Worm (Caenorhabditis elegans) whole organism, L4 larva: ENCODE results near the gene sru-2.

Experiments used
- F37D6.2 ChIP-seq: sonication (generic microtip); optimal IDR thresholded peaks from 2 replicates; lab custom pipeline; 2016; ENCODE audit warnings: mild to moderate bottlenecking, missing genetic modification characterization, missing compliant biosample characterization
- F44E2.7 ChIP-seq: fragments of 200-800 bp; sonication (Bioruptor generic); IDR thresholded peaks from 2 replicates; pipeline ENCODE4 v2.1.2; 2022; ENCODE audit warnings: missing genetic modification characterization, missing compliant biosample characterization
- R02D3.7 ChIP-seq: fragments of 150-350 bp; sonication (generic microtip); optimal IDR thresholded peaks from 3 replicates; lab custom pipeline; 2014; ENCODE audit warnings: missing biosample characterization, missing genetic modification characterization
- T26A8.4 ChIP-seq: fragments of 200-800 bp; sonication (Bioruptor generic); IDR thresholded peaks from 2 replicates; pipeline ENCODE4 v1.3.6; 2022; ENCODE audit warnings: missing genetic modification characterization, missing compliant biosample characterization
- Y105C5A.15 ChIP-seq: fragments of 200-800 bp; sonication (Bioruptor generic); IDR thresholded peaks from 2 replicates; pipeline ENCODE4 v1.3.6; 2022; ENCODE audit warnings: missing genetic modification characterization, missing compliant biosample characterization
- Y48G9A.11 ChIP-seq: fragments of 200-800 bp; sonication (Bioruptor generic); IDR thresholded peaks from 2 replicates; pipeline ENCODE4 v1.3.6; 2022; ENCODE audit warnings: missing genetic modification reagents, missing genetic modification characterization, missing compliant biosample characterization
- Y75B8A.6 ChIP-seq: fragments of 200-800 bp; sonication (Bioruptor generic); IDR thresholded peaks from 2 replicates; pipeline ENCODE4 v1.3.6; 2022; ENCODE audit warnings: missing genetic modification reagents, missing genetic modification characterization, missing compliant biosample characterization
- ZK546.5 ChIP-seq, 2 experiments: sonication (generic microtip); optimal IDR thresholded peaks; 2 replicates each; lab custom pipeline; 2017; ENCODE audit warnings: missing biosample characterization in 2 of 2, missing genetic modification characterization in 2 of 2
- aha-1 ChIP-seq: fragments of 150-350 bp; peaks from one replicate; lab custom pipeline; 2014; ENCODE audit warnings: missing biosample characterization, missing genetic modification characterization
- ama-1 ChIP-seq: fragments of 150-350 bp; optimal IDR thresholded peaks from 2 replicates; lab custom pipeline; 2014; ENCODE audit warnings: inconsistent platforms, mixed read lengths
- attf-4 ChIP-seq: sonication (generic microtip); optimal IDR thresholded peaks from 3 replicates; lab custom pipeline; 2017; ENCODE audit warnings: missing biosample characterization, missing genetic modification characterization
- ceh-44 ChIP-seq: fragments of 200-800 bp; sonication (Bioruptor generic); IDR thresholded peaks from 2 replicates; pipeline ENCODE4 v1.3.6; 2022; ENCODE audit warnings: missing genetic modification reagents, missing genetic modification characterization, missing compliant biosample characterization
- ceh-62 ChIP-seq: sonication (generic microtip); optimal IDR thresholded peaks from 2 replicates; lab custom pipeline; 2017; ENCODE audit warnings: missing biosample characterization, missing genetic modification characterization
- ceh-82 ChIP-seq: sonication (generic microtip); optimal IDR thresholded peaks from 2 replicates; lab custom pipeline; 2017; ENCODE audit warnings: missing biosample characterization, missing genetic modification characterization
- ces-1 ChIP-seq: fragments of 150-350 bp; sonication (generic microtip); optimal IDR thresholded peaks from 4 replicates; lab custom pipeline; 2014; ENCODE audit warnings: missing biosample characterization, missing genetic modification reagents, missing genetic modification characterization
- daf-19 ChIP-seq: fragments of 200-800 bp; sonication (Bioruptor generic); conservative IDR thresholded peaks from 2 replicates; pipeline ENCODE4 v1.3.6; 2022; ENCODE audit warnings: missing genetic modification characterization, missing compliant biosample characterization
- dmd-9 ChIP-seq: fragments of 200-800 bp; sonication (Bioruptor generic); IDR thresholded peaks from 2 replicates; pipeline ENCODE4 v1.3.6; 2022; ENCODE audit warnings: missing genetic modification reagents, missing genetic modification characterization, missing compliant biosample characterization
- dpl-1 ChIP-seq: fragments of 150-350 bp; optimal IDR thresholded peaks from 2 replicates; lab custom pipeline; 2014; ENCODE audit warnings: missing biosample characterization, missing genetic modification reagents, missing genetic modification characterization
- dve-1 ChIP-seq: sonication (generic microtip); optimal IDR thresholded peaks from 2 replicates; lab custom pipeline; 2017; ENCODE audit warnings: antibody characterized with exemption, mild to moderate bottlenecking, missing genetic modification characterization, missing compliant biosample characterization; ENCODE audit not compliant: insufficient read depth
- egl-27 ChIP-seq: sonication (generic microtip); optimal IDR thresholded peaks from 3 replicates; lab custom pipeline; 2017; ENCODE audit warnings: missing biosample characterization, missing genetic modification reagents, missing genetic modification characterization
- gei-8 ChIP-seq: fragments of 200-800 bp; sonication (Bioruptor generic); optimal IDR thresholded peaks from 2 replicates; lab custom pipeline; 2018; ENCODE audit warnings: mild to moderate bottlenecking, missing genetic modification characterization, missing compliant biosample characterization
- hif-1 ChIP-seq, 2 experiments: sonication (generic microtip); optimal IDR thresholded peaks; 2 replicates each; lab custom pipeline; 2016 to 2017; ENCODE audit warnings: missing compliant biosample characterization in 2 of 2, missing genetic modification characterization in 2 of 2, missing genetic modification reagents in 2 of 2, missing genotype in 2 of 2, mild to moderate bottlenecking in 1 of 2
- hlh-30 ChIP-seq: sonication (generic microtip); optimal IDR thresholded peaks from 2 replicates; lab custom pipeline; 2017; ENCODE audit warnings: antibody characterized with exemption, mild to moderate bottlenecking, missing genetic modification characterization, missing compliant biosample characterization; ENCODE audit not compliant: insufficient read depth
- lin-39 ChIP-seq: fragments of 150-350 bp; optimal IDR thresholded peaks from 2 replicates; lab custom pipeline; 2014; ENCODE audit warnings: missing biosample characterization, missing genetic modification reagents, missing genetic modification characterization
- lir-3 ChIP-seq: sonication (generic microtip); optimal IDR thresholded peaks from 2 replicates; lab custom pipeline; 2016; ENCODE audit warnings: mild to moderate bottlenecking, missing genetic modification characterization, missing compliant biosample characterization
- madf-9 ChIP-seq: fragments of 200-800 bp; sonication (Bioruptor generic); conservative IDR thresholded peaks from 2 replicates; pipeline ENCODE4 v1.3.6; 2022; ENCODE audit warnings: missing genetic modification reagents, missing genetic modification characterization, missing compliant biosample characterization
- mdl-1 ChIP-seq, 2 experiments: fragments of 150-350 bp in 1 of 2; sonication (generic microtip) in 1 of 2; optimal IDR thresholded peaks; 2 replicates each; lab custom pipeline; 2014 to 2017; ENCODE audit warnings: missing biosample characterization in 2 of 2, missing genetic modification characterization in 2 of 2
- mxl-2 ChIP-seq: fragments of 200-800 bp; sonication (Bioruptor generic); conservative IDR thresholded peaks from 2 replicates; pipeline ENCODE4 v1.3.6; 2022; ENCODE audit warnings: missing genetic modification reagents, missing genetic modification characterization, missing compliant biosample characterization
- mxl-3 ChIP-seq: fragments of 200-800 bp; sonication (Bioruptor generic); optimal IDR thresholded peaks from 2 replicates; lab custom pipeline; 2018; ENCODE audit warnings: mild to moderate bottlenecking, missing genetic modification characterization, missing compliant biosample characterization
- nhr-102 ChIP-seq: sonication (generic microtip); optimal IDR thresholded peaks from 2 replicates; lab custom pipeline; 2016; ENCODE audit warnings: mild to moderate bottlenecking, missing genetic modification characterization, moderate library complexity, missing compliant biosample characterization
- nhr-11 ChIP-seq: fragments of 150-350 bp; optimal IDR thresholded peaks from 2 replicates; lab custom pipeline; 2014; ENCODE audit warnings: missing biosample characterization, missing genetic modification characterization
- nhr-237 ChIP-seq: sonication (generic microtip); optimal IDR thresholded peaks from 2 replicates; lab custom pipeline; 2017; ENCODE audit warnings: missing biosample characterization, missing genetic modification characterization
- nhr-25 ChIP-seq: sonication (generic microtip); optimal IDR thresholded peaks from 2 replicates; lab custom pipeline; 2017; ENCODE audit warnings: missing genetic modification characterization, mild to moderate bottlenecking, missing compliant biosample characterization, antibody characterized with exemption, moderate library complexity, borderline replicate concordance; ENCODE audit not compliant: insufficient read depth
- nhr-41 ChIP-seq: fragments of 200-800 bp; sonication (Bioruptor generic); IDR thresholded peaks from 2 replicates; pipeline ENCODE4 v1.3.6; 2022; ENCODE audit warnings: missing genetic modification reagents, missing genetic modification characterization, missing compliant biosample characterization
- nhr-42 ChIP-seq: fragments of 200-800 bp; sonication (Bioruptor generic); IDR thresholded peaks from 2 replicates; pipeline ENCODE4 v1.3.6; 2022; ENCODE audit warnings: missing genetic modification characterization, missing compliant biosample characterization
- nhr-77 ChIP-seq: fragments of 150-350 bp; optimal IDR thresholded peaks from 2 replicates; lab custom pipeline; 2014; ENCODE audit warnings: missing biosample characterization, missing genetic modification characterization
- pqm-1 ChIP-seq: sonication (generic microtip); optimal IDR thresholded peaks from 2 replicates; lab custom pipeline; 2017; ENCODE audit warnings: missing biosample characterization, missing genetic modification characterization
- saeg-2 ChIP-seq: fragments of 200-800 bp; sonication (Bioruptor generic); IDR thresholded peaks from 2 replicates; pipeline ENCODE4 v1.3.6; 2022; ENCODE audit warnings: missing genetic modification reagents, missing genetic modification characterization, missing compliant biosample characterization
- sdz-12 ChIP-seq: fragments of 200-800 bp; sonication (Bioruptor generic); optimal IDR thresholded peaks from 2 replicates; lab custom pipeline; 2018; ENCODE audit warnings: mild to moderate bottlenecking, missing genetic modification characterization, missing compliant biosample characterization
- snpc-1.2 ChIP-seq: fragments of 200-800 bp; sonication (Bioruptor generic); IDR thresholded peaks from 2 replicates; pipeline ENCODE4 v1.3.6; 2022; ENCODE audit warnings: missing genetic modification reagents, missing genetic modification characterization, missing compliant biosample characterization
- snpc-4 ChIP-seq: fragments of 150-350 bp; optimal IDR thresholded peaks from 2 replicates; lab custom pipeline; 2014; ENCODE audit warnings: missing biosample characterization, missing genetic modification characterization
- spr-3 ChIP-seq: fragments of 200-800 bp; sonication (Bioruptor generic); optimal IDR thresholded peaks from 2 replicates; lab custom pipeline; 2018; ENCODE audit warnings: mild to moderate bottlenecking, missing genetic modification characterization, missing compliant biosample characterization
- tag-97 ChIP-seq: fragments of 200-800 bp; sonication (Bioruptor generic); IDR thresholded peaks from 2 replicates; pipeline ENCODE4 v1.3.6; 2022; ENCODE audit warnings: missing genetic modification characterization, missing compliant biosample characterization
- zag-1 ChIP-seq: fragments of 150-350 bp; optimal IDR thresholded peaks from 2 replicates; lab custom pipeline; 2014; ENCODE audit warnings: missing biosample characterization, missing genetic modification characterization
- zfp-2 ChIP-seq: sonication (generic microtip); optimal IDR thresholded peaks from 2 replicates; lab custom pipeline; 2016; ENCODE audit warnings: mild to moderate bottlenecking, missing genetic modification characterization, missing compliant biosample characterization
- zfp-3 ChIP-seq: fragments of 200-800 bp; sonication (Bioruptor generic); conservative IDR thresholded peaks from 2 replicates; pipeline ENCODE4 v1.3.6; 2022; ENCODE audit warnings: missing genetic modification reagents, missing genetic modification characterization, missing compliant biosample characterization
- zip-2 ChIP-seq: fragments of 150-350 bp; optimal IDR thresholded peaks from 2 replicates; lab custom pipeline; 2014; ENCODE audit warnings: missing biosample characterization, missing genetic modification characterization
- ztf-11 ChIP-seq: fragments of 150-350 bp; optimal IDR thresholded peaks from 2 replicates; lab custom pipeline; 2014; ENCODE audit warnings: missing biosample characterization, missing genetic modification characterization
- ztf-7 ChIP-seq: fragments of 150-350 bp; optimal IDR thresholded peaks from 2 replicates; lab custom pipeline; 2014; ENCODE audit warnings: missing biosample characterization, missing genetic modification characterization

Gene sru-2

ce11 chrIV:9444417-9445026, 41.5 kb upstream of the sru-2 start (continued):
- TF ChIP-seq ZK546.5 (tag; optimal IDR thresholded peaks at IDR 0.05; lab: Kevin White, UChicago) (peak in 1 of 2 experiments; percentile 1), ztf-11 (no peak), nhr-237 (tag; lab: Kevin White, UChicago) (peak; percentile 52), ztf-7 (peak; percentile 63), ceh-44 (GFP tag; lab: Robert Waterston, UW) (0 out of 2 replicates have a peak, but pooled peaks have one; percentile 47), aha-1 (tag; lab: Kevin White, UChicago) (peak; percentile 91), snpc-4 (tag; lab: Kevin White, UChicago) (peak; percentile 97), Y48G9A.11 (GFP tag; lab: Robert Waterston, UW) (peak; percentile 67), madf-9 (peak; percentile 46; the same call in 1 of the 2 replicates), zag-1 (peak; percentile 37), nhr-11 (peak; percentile 92), dmd-9 (GFP tag; lab: Robert Waterston, UW) (no peak), mdl-1 (tag; optimal IDR thresholded peaks at IDR 0.05; lab: Kevin White, UChicago) (peak; percentile 72 to 95), spr-3 (GFP tag; lab: Kevin White, UChicago) (peak; percentile 55), tag-97 (no peak), ces-1 (GFP tag; lab: Kevin White, UChicago) (peak; percentile 23), gei-8 (GFP tag; lab: Kevin White, UChicago) (peak; percentile 80), F37D6.2 (tag; lab: Kevin White, UChicago) (peak; percentile 81), mxl-3 (GFP tag; lab: Kevin White, UChicago) (peak; percentile 77), lir-3 (tag; lab: Kevin White, UChicago) (no peak), ceh-62 (tag; lab: Kevin White, UChicago) (no peak), ceh-82 (tag; lab: Kevin White, UChicago) (no peak), saeg-2 (no peak), ama-1 (lab: Kevin White, UChicago) (peak; percentile 99), hlh-30 (tag; lab: Kevin White, UChicago) (peak; percentile 90), F44E2.7 (no peak), dve-1 (tag; lab: Kevin White, UChicago) (peak; percentile 97), zfp-2 (tag; lab: Kevin White, UChicago) (peak; percentile 56), zfp-3 (peak; percentile 86), dpl-1 (GFP tag; lab: Kevin White, UChicago) (peak; percentile 79), lin-39 (tag; lab: Kevin White, UChicago) (no peak), sdz-12 (no peak), mxl-2 (GFP tag; lab: Robert Waterston, UW) (no peak), Y105C5A.15 (no peak), nhr-42 (peak; percentile 50; the same call in 1 of the 2 replicates)

- TF ChIP-seq aha-1 (tag; lab: Kevin White, UChicago), result no peak
- no peak for TF ChIP-seq nhr-41
- peak in 1 of 2 experiments; percentile 1 for TF ChIP-seq hif-1 (tag; optimal IDR thresholded peaks at IDR 0.05; lab: Kevin White, UChicago)
- no peak for TF ChIP-seq zfp-3
Observed at ce11 chrIV:9445407-9445806, 40.7 kb upstream of the sru-2 start, which contains the start of gene hsp-12.3. Gene hsp-12.3 (minus strand): TSS chrIV:9445507.

ce11 chrIV:9447209-9447608, 38.9 kb upstream of the sru-2 start, which contains the start of gene hsp-12.6:
Gene hsp-12.6 (minus strand): TSS chrIV:9447228.
- no peak for TF ChIP-seq ceh-62 (tag; lab: Kevin White, UChicago)
- TF ChIP-seq R02D3.7, result no peak
- no peak for TF ChIP-seq daf-19 (GFP tag; lab: Robert Waterston, UW)
- no peak for TF ChIP-seq attf-4 (tag; lab: Kevin White, UChicago)
- TF ChIP-seq Y75B8A.6, result no peak
- TF ChIP-seq pqm-1 (tag; lab: Kevin White, UChicago), result no peak
- TF ChIP-seq snpc-1.2 (GFP tag; lab: Robert Waterston, UW), result no peak
- no peak for TF ChIP-seq zip-2 (tag; lab: Kevin White, UChicago)
- TF ChIP-seq nhr-102 (tag; lab: Kevin White, UChicago), result no peak
- TF ChIP-seq nhr-42, result no peak
- peak; percentile 48 for TF ChIP-seq hlh-30 (tag; lab: Kevin White, UChicago)
- peak; percentile 54 for TF ChIP-seq nhr-11
- no peak for TF ChIP-seq sdz-12
- TF ChIP-seq nhr-77, result no peak
- no peak for TF ChIP-seq egl-27
- no peak for TF ChIP-seq T26A8.4 (GFP tag; lab: Robert Waterston, UW)
- no peak for TF ChIP-seq Y105C5A.15
- no peak for TF ChIP-seq nhr-25 (tag; lab: Kevin White, UChicago)
